Worm (Caenorhabditis elegans): ENCODE results near the gene egl-4.

- no peak for TF ChIP-seq elt-2 (tag; optimal IDR thresholded peaks at IDR 0.05)
- no peak for TF ChIP-seq nfya-1 (tag; optimal IDR thresholded peaks at IDR 0.05)
- TF ChIP-seq fkh-10 (GFP tag; optimal IDR thresholded peaks at IDR 0.05): no peak
- TF ChIP-seq ama-1 (optimal IDR thresholded peaks at IDR 0.05): no peak
- TF ChIP-seq hlh-6 (tag; optimal IDR thresholded peaks at IDR 0.05): no peak
- TF ChIP-seq pqm-1 (tag; optimal IDR thresholded peaks at IDR 0.05): no peak
- no peak for TF ChIP-seq pha-2 (tag; optimal IDR thresholded peaks at IDR 0.05)
Measured at ce11 chrIV:1917819-1918218, 69.9 kb downstream of the egl-4 start, which contains the start of gene elt-6.
